Worm (Caenorhabditis elegans) whole organism, midembryonic: ENCODE results near the gene fbxc-24.
"Not testable (repeated sequence)": the region's sequence is repeated elsewhere in the genome, so short reads cannot be mapped to it uniquely, and the experiment has no call there.

Source experiments
- T22C8.4 ChIP-seq: fragments of 200-800 bp; sonication (Bioruptor generic); IDR thresholded peaks from 2 replicates; pipeline ENCODE4 v1.3.6; 2022; ENCODE audit warnings: missing genetic modification characterization, missing compliant biosample characterization
- cog-1 ChIP-seq: sonication (generic microtip); optimal IDR thresholded peaks from 2 replicates; lab custom pipeline; 2016; ENCODE audit warnings: missing genetic modification characterization, missing compliant biosample characterization
- flt-1 ChIP-seq: fragments of 200-800 bp; sonication (Bioruptor generic); IDR thresholded peaks from 2 replicates; pipeline ENCODE4 v1.3.6; 2022; ENCODE audit warnings: missing genetic modification characterization, missing compliant biosample characterization
- klf-2 ChIP-seq: fragments of 200-800 bp; sonication (Bioruptor generic); conservative IDR thresholded peaks from 2 replicates; pipeline ENCODE4 v1.3.6; 2022; ENCODE audit warnings: missing genetic modification reagents, missing genetic modification characterization, missing compliant biosample characterization
- med-1 ChIP-seq: sonication (generic microtip); optimal IDR thresholded peaks from 2 replicates; lab custom pipeline; 2017; ENCODE audit warnings: missing genetic modification characterization, mild to moderate bottlenecking, missing compliant biosample characterization, antibody characterized with exemption, missing genetic modification reagents; ENCODE audit not compliant: insufficient read depth
- tab-1 ChIP-seq: fragments of 200-800 bp; sonication (Bioruptor generic); IDR thresholded peaks from 2 replicates; pipeline ENCODE4 v1.3.6; 2022; ENCODE audit warnings: missing genetic modification characterization, missing compliant biosample characterization
- ztf-23 ChIP-seq: fragments of 200-800 bp; sonication (Bioruptor generic); IDR thresholded peaks from 2 replicates; pipeline ENCODE4 v1.3.6; 2022; ENCODE audit warnings: missing genetic modification reagents, missing genetic modification characterization, missing compliant biosample characterization
- ztf-29 ChIP-seq: fragments of 200-800 bp; sonication (Bioruptor generic); IDR thresholded peaks from 2 replicates; pipeline ENCODE4 v1.3.6; 2022; ENCODE audit warnings: missing genetic modification reagents, missing genetic modification characterization, missing compliant biosample characterization

- not testable (repeated sequence) for TF ChIP-seq flt-1 (GFP tag; lab: Robert Waterston, UW); tab-1 (GFP tag; lab: Robert Waterston, UW); klf-2 (GFP tag; lab: Robert Waterston, UW); med-1 (GFP tag; lab: Kevin White, UChicago); ztf-29 (GFP tag; lab: Robert Waterston, UW); ztf-23; T22C8.4; cog-1
Measured at ce11 chrII:930871-931270, 21.4 kb upstream of the fbxc-24 start, which contains the start of gene fbxc-34.
